Worm (Caenorhabditis elegans) whole organism, L2 larva: ENCODE measurements around the gene T28C6.8.

Experiments used
- egl-27 ChIP-seq: sonication (generic microtip); optimal IDR thresholded peaks from 3 replicates; lab custom pipeline; 2017; ENCODE audit warnings: missing biosample characterization, missing genetic modification reagents, missing genetic modification characterization
- elt-1 ChIP-seq: fragments of 150-350 bp; optimal IDR thresholded peaks from 2 replicates; lab custom pipeline; 2014; ENCODE audit warnings: missing biosample characterization, missing genetic modification characterization
- elt-3 ChIP-seq: sonication (generic microtip); optimal IDR thresholded peaks from 2 replicates; lab custom pipeline; 2017; ENCODE audit warnings: missing biosample characterization, missing genetic modification characterization
- lsy-2 ChIP-seq, 2 experiments: fragments of 150-350 bp in 1 of 2; sonication (generic microtip) in 1 of 2; optimal IDR thresholded peaks; 2 replicates each; lab custom pipeline; 2014 to 2017; ENCODE audit warnings: missing biosample characterization in 2 of 2, missing genetic modification characterization in 2 of 2
- nhr-21 ChIP-seq: fragments of 150-350 bp; optimal IDR thresholded peaks from 2 replicates; lab custom pipeline; 2014; ENCODE audit warnings: missing biosample characterization, missing genetic modification characterization
- nhr-237 ChIP-seq: fragments of 150-350 bp; optimal IDR thresholded peaks from 2 replicates; lab custom pipeline; 2014; ENCODE audit warnings: missing biosample characterization, missing genetic modification characterization
- snpc-4 ChIP-seq: fragments of 150-350 bp; optimal IDR thresholded peaks from 2 replicates; lab custom pipeline; 2014; ENCODE audit warnings: missing biosample characterization, missing genetic modification characterization
- zag-1 ChIP-seq: fragments of 150-350 bp; optimal IDR thresholded peaks from 2 replicates; lab custom pipeline; 2014; ENCODE audit warnings: missing biosample characterization, missing genetic modification characterization

- TF ChIP-seq elt-1 (tag; lab: Kevin White, UChicago), result no peak
- TF ChIP-seq nhr-21 (tag; lab: Kevin White, UChicago), result no peak
- no peak for TF ChIP-seq elt-3
- no peak for TF ChIP-seq zag-1 (tag; lab: Kevin White, UChicago)
- TF ChIP-seq nhr-237, result no peak
- no peak for TF ChIP-seq snpc-4
- no peak for TF ChIP-seq lsy-2 (tag; optimal IDR thresholded peaks at IDR 0.05; lab: Kevin White, UChicago)
- TF ChIP-seq egl-27, result no peak
Observed at ce11 chrIV:8784855-8785327, 45.6 kb downstream of the T28C6.8 start, which contains the start of gene C33D9.13.
